Fruit fly (Drosophila melanogaster) S2 (cell line): ENCODE measurements around the gene pygo.

ENCODE experiments used
- CG8478 ChIP-seq: fragments of >200 bp; optimal IDR thresholded peaks from 2 replicates; lab custom pipeline; 2018
- CTCF ChIP-seq, 2 experiments: fragments of >200 bp; optimal IDR thresholded peaks; 2 replicates each; lab custom pipeline; 2018

DNA sequence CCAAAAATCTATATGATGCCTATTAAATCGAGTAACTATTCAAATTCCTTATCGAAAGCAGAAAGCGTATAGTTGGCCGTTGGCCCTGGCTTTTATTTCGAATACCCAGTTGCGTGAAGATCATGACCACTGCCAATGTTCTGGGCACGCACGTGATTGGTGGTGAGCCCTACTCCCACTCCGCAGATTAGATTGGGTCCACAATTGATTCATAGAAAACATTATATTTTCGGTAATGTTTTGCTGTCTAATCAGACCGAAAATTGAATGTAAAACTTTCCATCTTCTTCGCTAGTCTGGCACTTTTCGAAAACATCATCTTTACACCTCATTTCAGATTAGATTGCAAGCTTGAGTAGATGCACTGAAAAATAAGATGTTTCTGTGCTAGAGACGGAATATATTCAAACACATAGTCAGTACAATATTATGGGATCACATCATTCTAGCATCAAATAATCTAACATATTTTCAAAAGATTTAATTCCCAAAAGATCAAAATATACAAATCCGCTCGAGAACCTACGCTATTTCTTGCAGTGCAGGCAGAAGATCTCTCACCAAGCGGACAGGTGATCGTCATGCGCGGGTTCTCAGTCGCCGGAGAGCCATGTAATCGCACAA is 11.9 kb upstream of the pygo start, which contains the start of gene CG1774:
- TF ChIP-seq CG8478 (lab: Kevin White, UChicago) = no peak
- TF ChIP-seq CTCF (optimal IDR thresholded peaks at IDR 0.05; lab: Kevin White, UChicago) = no peak
